Fruit fly (Drosophila melanogaster): ENCODE data around the gene RpS19b.
A peak's percentile ranks its signal among the peaks of the same experiment; 100 is the strongest.

The RpS19b gene

DNA sequence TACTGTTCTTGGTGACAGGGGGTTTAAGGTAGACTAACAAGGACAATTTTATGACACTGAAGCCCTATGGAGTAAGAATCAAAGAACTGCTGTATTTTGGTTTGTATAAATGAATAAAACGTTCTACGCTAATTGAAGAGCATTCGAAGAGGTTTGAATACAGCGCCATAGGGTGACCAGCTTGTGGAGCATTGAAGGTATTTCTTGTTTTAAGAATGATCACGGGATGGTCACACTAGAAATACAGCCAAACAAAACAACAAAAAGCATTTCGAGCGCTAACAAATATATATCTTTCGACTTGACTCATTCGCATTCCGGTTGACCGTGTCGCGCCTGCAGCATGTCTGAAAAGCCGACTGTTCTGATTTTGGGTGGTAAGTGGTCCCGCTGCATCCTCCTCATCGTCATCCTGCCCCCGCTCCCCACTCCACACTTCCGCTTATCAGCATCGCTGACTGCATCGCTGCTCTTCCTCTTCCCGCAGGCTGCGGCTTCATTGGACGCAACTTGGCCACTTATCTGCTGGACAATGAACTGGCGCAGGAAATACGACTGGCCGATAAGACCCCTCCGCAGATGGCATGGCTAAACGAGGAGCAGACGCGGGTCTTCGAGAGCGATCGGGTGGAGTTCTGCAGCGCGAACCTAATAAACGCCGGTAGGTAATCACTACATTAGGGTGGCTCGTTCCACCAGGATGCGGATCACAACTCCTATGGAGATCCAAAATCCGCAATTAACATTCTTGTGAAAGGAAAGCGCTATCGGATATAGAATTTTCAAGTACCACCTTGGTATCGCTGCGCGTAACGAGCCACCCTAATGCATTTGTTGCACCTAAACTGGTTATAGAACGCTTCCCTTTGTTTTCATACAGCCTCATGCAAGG, 600 bp upstream of the RpS19b start, which contains the start of gene CG5854 (continued):
- TF ChIP-seq CG2875 (GFP tag; optimal IDR thresholded peaks at IDR 0.05) = peak; percentile 74
- peak; percentile 49 for TF ChIP-seq CG10366 (GFP tag; IDR thresholded peaks at IDR 0.05)
- TF ChIP-seq CG4730 (GFP tag; IDR thresholded peaks at IDR 0.05) = peak; percentile 40; the same call in 1 of the 2 replicates
- no peak for TF ChIP-seq CG8359 (GFP tag; optimal IDR thresholded peaks at IDR 0.05; ENCODE audit: borderline replicate concordance)
- peak; percentile 68 for TF ChIP-seq CG4820 (GFP tag; optimal IDR thresholded peaks at IDR 0.05)
- TF ChIP-seq CG17186 (GFP tag; optimal IDR thresholded peaks at IDR 0.05) = peak; percentile 11
- TF ChIP-seq CG18011 (GFP tag; optimal IDR thresholded peaks at IDR 0.05) = peak; percentile 39
- TF ChIP-seq Poxn (GFP tag; IDR thresholded peaks at IDR 0.05) = no peak
- peak; percentile 79 for TF ChIP-seq gem (tag; optimal IDR thresholded peaks at IDR 0.05)
- 0 out of 3 replicates have a peak, but pooled peaks have one; percentile 34 for TF ChIP-seq CG7357 (GFP tag; IDR thresholded peaks at IDR 0.05)
- TF ChIP-seq CG18476 (GFP tag; optimal IDR thresholded peaks at IDR 0.05) = peak; percentile 52
- TF ChIP-seq CG31224 (GFP tag; IDR thresholded peaks at IDR 0.05) = no peak
- TF ChIP-seq Awh (GFP tag; IDR thresholded peaks at IDR 0.05) = peak; percentile 92
- no peak for TF ChIP-seq Lpt (GFP tag; optimal IDR thresholded peaks at IDR 0.05)
- TF ChIP-seq NC2α (GFP tag; optimal IDR thresholded peaks at IDR 0.05) = peak; percentile 68
- TF ChIP-seq CG8478 (optimal IDR thresholded peaks at IDR 0.05) = no peak
- peak; percentile 82 for TF ChIP-seq CG11504 (tag; optimal IDR thresholded peaks at IDR 0.05)
- TF ChIP-seq Hmr (GFP tag; optimal IDR thresholded peaks at IDR 0.05) = peak; percentile 68
- TF ChIP-seq HLH4C (GFP tag; IDR thresholded peaks at IDR 0.05; ENCODE audit: partially characterized antibody) = no peak
- peak; percentile 53 for TF ChIP-seq CG6854 (GFP tag; optimal IDR thresholded peaks at IDR 0.05)
- peak; percentile 27 for TF ChIP-seq CG14710 (tag; optimal IDR thresholded peaks at IDR 0.05)
- TF ChIP-seq CG18262 (tag; optimal IDR thresholded peaks at IDR 0.05) = peak; percentile 80
- peak; percentile 61 for TF ChIP-seq CG9609 (GFP tag; optimal IDR thresholded peaks at IDR 0.05)
- peak; percentile 88 for TF ChIP-seq CG17328 (GFP tag; IDR thresholded peaks at IDR 0.05)
- peak; percentile 39; the same call in 1 of the 3 replicates for TF ChIP-seq Mrtf (GFP tag; IDR thresholded peaks at IDR 0.05)
- peak; percentile 21 for TF ChIP-seq CG3838 (GFP tag; optimal IDR thresholded peaks at IDR 0.05)
- peak; percentile 55 for TF ChIP-seq Nf-YB (GFP tag; optimal IDR thresholded peaks at IDR 0.05)
- no peak for TF ChIP-seq Bgb (GFP tag; IDR thresholded peaks at IDR 0.05; ENCODE audit: partially characterized antibody)
- TF ChIP-seq CG14860 (GFP tag; IDR thresholded peaks at IDR 0.05; ENCODE audit: partially characterized antibody) = no peak
- TF ChIP-seq Jarid2 (GFP tag; optimal IDR thresholded peaks at IDR 0.05) = peak; percentile 21
- peak; percentile 88 for TF ChIP-seq vvl (GFP tag; IDR thresholded peaks at IDR 0.05)
- TF ChIP-seq slp2 (GFP tag; optimal IDR thresholded peaks at IDR 0.05) = peak; percentile 32
- TF ChIP-seq row (GFP tag; IDR thresholded peaks at IDR 0.05) = peak; percentile 50; the same call in 2 of the 3 replicates
- peak; percentile 64 for TF ChIP-seq Fer1 (GFP tag; optimal IDR thresholded peaks at IDR 0.05)
- TF ChIP-seq CG3407 (GFP tag; optimal IDR thresholded peaks at IDR 0.05) = peak; percentile 74
- peak; percentile 48 for TF ChIP-seq wor (GFP tag; IDR thresholded peaks at IDR 0.05)
- peak; percentile 66; the same call in 1 of the 2 replicates for TF ChIP-seq CG14014 (GFP tag; IDR thresholded peaks at IDR 0.05)
- TF ChIP-seq sim (GFP tag; IDR thresholded peaks at IDR 0.05) = peak; percentile 55; the same call in 1 of the 2 replicates
- peak; percentile 64 for TF ChIP-seq CHES-1-like (GFP tag; optimal IDR thresholded peaks at IDR 0.05)
- TF ChIP-seq Dad (GFP tag; optimal IDR thresholded peaks at IDR 0.05) = peak; percentile 55
- no peak for TF ChIP-seq cg (GFP tag; optimal IDR thresholded peaks at IDR 0.05)
- TF ChIP-seq CG30431 (GFP tag; optimal IDR thresholded peaks at IDR 0.05) = peak; percentile 76
- TF ChIP-seq Taf1 (GFP tag; IDR thresholded peaks at IDR 0.05) = 0 out of 2 replicates have a peak, but pooled peaks have one; percentile 16
- peak; percentile 68 for TF ChIP-seq tap (tag; optimal IDR thresholded peaks at IDR 0.05)
- peak; percentile 65 for TF ChIP-seq CG10462 (GFP tag; optimal IDR thresholded peaks at IDR 0.05)
- TF ChIP-seq fd64A (GFP tag; optimal IDR thresholded peaks at IDR 0.05) = peak; percentile 53
- peak; percentile 51 for TF ChIP-seq D19A (tag; optimal IDR thresholded peaks at IDR 0.05)
- peak; percentile 44 for TF ChIP-seq CG33557 (GFP tag; optimal IDR thresholded peaks at IDR 0.05)
